Fruit fly (Drosophila melanogaster): ENCODE results near the gene Bin1.

DNA sequence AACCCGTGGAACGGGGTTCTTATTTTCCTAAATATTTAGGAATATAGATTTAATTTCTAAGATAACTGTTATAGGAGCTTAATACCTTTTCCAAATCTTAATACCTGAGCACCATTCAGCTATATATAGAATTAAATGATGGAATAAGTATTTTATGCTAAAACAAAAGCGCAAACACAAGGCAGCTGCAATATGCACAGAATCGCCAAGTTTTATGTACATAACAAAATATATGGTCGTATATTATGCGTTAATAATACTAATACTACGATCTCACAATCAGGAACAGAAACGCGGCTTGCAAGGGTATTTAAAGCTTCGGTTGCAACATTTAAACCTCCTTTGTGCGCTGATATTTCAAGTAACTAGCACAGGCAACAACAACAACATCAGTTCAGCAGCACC lies 45.4 kb upstream of the Bin1 start:
- TF ChIP-seq gsb-n (tag; optimal IDR thresholded peaks at IDR 0.05): no peak
- no peak for TF ChIP-seq mirr (GFP tag; optimal IDR thresholded peaks at IDR 0.05)
- no peak for TF ChIP-seq CG8944 (GFP tag; optimal IDR thresholded peaks at IDR 0.05)
- TF ChIP-seq CG1529 (GFP tag; optimal IDR thresholded peaks at IDR 0.05): peak; percentile 41
- TF ChIP-seq en (GFP tag; optimal IDR thresholded peaks at IDR 0.05): no peak
- TF ChIP-seq CG12744 (GFP tag; optimal IDR thresholded peaks at IDR 0.05): no peak
- no peak for TF ChIP-seq ac (GFP tag; optimal IDR thresholded peaks at IDR 0.05)
- TF ChIP-seq fru (optimal IDR thresholded peaks at IDR 0.05): no peak
- no peak for TF ChIP-seq CG14050 (GFP tag; IDR thresholded peaks at IDR 0.05)
